Fruit fly (Drosophila melanogaster) whole organism, embryonic: Measurements from ENCODE around the gene CG44869.

Experiments
- Bgb ChIP-seq: fragments of 200-800 bp; sonication (Bioruptor generic); IDR thresholded peaks from 2 replicates; pipeline ENCODE4 v1.3.6; 2022; ENCODE audit warnings: missing biosample characterization, missing genetic modification characterization; ENCODE audit not compliant: partially characterized antibody
- C15 ChIP-seq: fragments of 200-800 bp; sonication (Bioruptor generic); IDR thresholded peaks from 3 replicates; pipeline ENCODE4 v1.3.6; 2022; ENCODE audit warnings: missing biosample characterization, missing genetic modification characterization
- CG11504 ChIP-seq: fragments of 200-800 bp; sonication (Bioruptor generic); optimal IDR thresholded peaks from 3 replicates; lab custom pipeline; 2019; ENCODE audit warnings: missing biosample characterization, mild to moderate bottlenecking, missing genetic modification characterization, moderate library complexity
- CG12104 ChIP-seq: fragments of 200-800 bp; sonication (Bioruptor generic); optimal IDR thresholded peaks from 3 replicates; lab custom pipeline; 2016; ENCODE audit warnings: missing biosample characterization, missing genetic modification characterization
- CG12942 ChIP-seq: fragments of 200-800 bp; sonication (Bioruptor generic); optimal IDR thresholded peaks from 3 replicates; lab custom pipeline; 2016; ENCODE audit warnings: missing biosample characterization, missing genetic modification characterization
- CG13296 ChIP-seq: fragments of 200-800 bp; sonication (Bioruptor generic); optimal IDR thresholded peaks from 3 replicates; lab custom pipeline; 2018; ENCODE audit warnings: missing biosample characterization, mild to moderate bottlenecking, missing genetic modification characterization
- CG13624 ChIP-seq: fragments of 200-800 bp; sonication (Bioruptor generic); optimal IDR thresholded peaks from 2 replicates; lab custom pipeline; 2016; ENCODE audit warnings: missing biosample characterization, missing genetic modification characterization
- CG1602 ChIP-seq: fragments of 200-800 bp; sonication (Bioruptor generic); optimal IDR thresholded peaks from 3 replicates; lab custom pipeline; 2016; ENCODE audit warnings: missing biosample characterization, missing genetic modification characterization
- CG18011 ChIP-seq: fragments of 200-800 bp; sonication (Bioruptor generic); optimal IDR thresholded peaks from 2 replicates; lab custom pipeline; 2017; ENCODE audit warnings: missing biosample characterization, missing genetic modification characterization, mild to moderate bottlenecking, moderate library complexity, missing genotype
- CG18764 ChIP-seq: fragments of 200-800 bp; sonication (Bioruptor generic); optimal IDR thresholded peaks from 3 replicates; lab custom pipeline; 2016; ENCODE audit warnings: missing biosample characterization, missing genetic modification characterization
- CG30431 ChIP-seq: fragments of 200-800 bp; sonication (Bioruptor generic); optimal IDR thresholded peaks from 2 replicates; lab custom pipeline; 2017; ENCODE audit warnings: missing biosample characterization, missing genetic modification characterization
- CG31441 ChIP-seq: fragments of 200-800 bp; sonication (Bioruptor generic); IDR thresholded peaks from 2 replicates; pipeline ENCODE4 v1.3.6; 2022; ENCODE audit warnings: missing biosample characterization, missing genetic modification characterization
- CG33557 ChIP-seq: fragments of 200-800 bp; sonication (Bioruptor generic); optimal IDR thresholded peaks from 2 replicates; lab custom pipeline; 2019; ENCODE audit warnings: missing biosample characterization, mild to moderate bottlenecking, missing genetic modification characterization, moderate library complexity
- CG34422 ChIP-seq: fragments of 200-800 bp; sonication (Bioruptor generic); IDR thresholded peaks from 3 replicates; pipeline ENCODE4 v1.3.6; 2022; ENCODE audit warnings: missing biosample characterization, missing genetic modification characterization
- CG5245 ChIP-seq: fragments of 200-800 bp; sonication (Bioruptor generic); optimal IDR thresholded peaks from 3 replicates; lab custom pipeline; 2016; ENCODE audit warnings: missing biosample characterization, missing genetic modification characterization
- CG6654 ChIP-seq: fragments of 200-800 bp; sonication (Bioruptor generic); optimal IDR thresholded peaks from 2 replicates; lab custom pipeline; 2017; ENCODE audit warnings: missing biosample characterization, mild to moderate bottlenecking, missing genetic modification characterization
- CG6765 ChIP-seq: fragments of 200-800 bp; sonication (Bioruptor generic); optimal IDR thresholded peaks from 3 replicates; lab custom pipeline; 2017; ENCODE audit warnings: missing biosample characterization, mild to moderate bottlenecking, missing genetic modification characterization
- CG7839 ChIP-seq: fragments of 200-800 bp; sonication (Bioruptor generic); optimal IDR thresholded peaks from 3 replicates; lab custom pipeline; 2018; ENCODE audit warnings: missing biosample characterization, mild to moderate bottlenecking, missing genetic modification characterization, moderate library complexity
- CG8924 ChIP-seq: fragments of 200-800 bp; optimal IDR thresholded peaks from 3 replicates; lab custom pipeline; 2019; ENCODE audit warnings: missing biosample characterization, mild to moderate bottlenecking, missing genetic modification characterization, moderate library complexity
- CG9797 ChIP-seq: fragments of 200-800 bp; sonication (Bioruptor generic); optimal IDR thresholded peaks from 3 replicates; lab custom pipeline; 2018; ENCODE audit warnings: missing biosample characterization, mild to moderate bottlenecking, missing genetic modification characterization
- Drgx ChIP-seq: fragments of 200-800 bp; sonication (Bioruptor generic); IDR thresholded peaks from 2 replicates; pipeline ENCODE4 v1.3.6; 2022; ENCODE audit warnings: missing biosample characterization, missing genetic modification characterization
- ERR ChIP-seq: fragments of 200-800 bp; sonication (Bioruptor generic); optimal IDR thresholded peaks from 2 replicates; lab custom pipeline; 2016; ENCODE audit warnings: missing biosample characterization, missing genetic modification characterization
- Eip74EF ChIP-seq, 2 experiments: fragments of 200-800 bp in 1 of 2; fragments of >200 bp in 1 of 2; sonication (Bioruptor generic) in 1 of 2; optimal IDR thresholded peaks; 2 replicates each; lab custom pipeline; 2017 to 2019; ENCODE audit warnings: missing biosample characterization in 2 of 2, missing genetic modification characterization in 2 of 2, mild to moderate bottlenecking in 1 of 2, moderate library complexity in 1 of 2
- Fer1 ChIP-seq: fragments of 200-800 bp; sonication (Bioruptor generic); optimal IDR thresholded peaks from 2 replicates; lab custom pipeline; 2017; ENCODE audit warnings: missing biosample characterization, mild to moderate bottlenecking, missing genetic modification characterization
- Hey ChIP-seq: fragments of 200-800 bp; sonication (Bioruptor generic); optimal IDR thresholded peaks from 3 replicates; lab custom pipeline; 2018; ENCODE audit warnings: missing biosample characterization, mild to moderate bottlenecking, missing genetic modification characterization
- Jarid2 ChIP-seq: fragments of 200-800 bp; sonication (Bioruptor generic); optimal IDR thresholded peaks from 3 replicates; lab custom pipeline; 2017; ENCODE audit warnings: mild to moderate bottlenecking, missing biosample characterization, missing genetic modification reagents, missing genetic modification characterization
- Sox102F ChIP-seq: fragments of 200-800 bp; sonication (Bioruptor generic); optimal IDR thresholded peaks from 2 replicates; lab custom pipeline; 2018; ENCODE audit warnings: missing biosample characterization, mild to moderate bottlenecking, missing genetic modification characterization, moderate library complexity
- Spps ChIP-seq: fragments of 200-800 bp; sonication (Bioruptor generic); optimal IDR thresholded peaks from 2 replicates; lab custom pipeline; 2018; ENCODE audit warnings: missing biosample characterization, mild to moderate bottlenecking, missing genetic modification characterization
- Sry-δ ChIP-seq: fragments of 200-800 bp; sonication (Bioruptor generic); optimal IDR thresholded peaks from 2 replicates; lab custom pipeline; 2016; ENCODE audit warnings: missing biosample characterization, missing genetic modification characterization
- Tbp ChIP-seq: fragments of >200 bp; optimal IDR thresholded peaks from 2 replicates; lab custom pipeline; 2018; ENCODE audit warnings: missing biosample characterization, missing genetic modification characterization
- ara ChIP-seq: fragments of 200-800 bp; sonication (Bioruptor generic); IDR thresholded peaks from 2 replicates; pipeline ENCODE4 v1.3.6; 2022; ENCODE audit warnings: missing biosample characterization, missing genetic modification characterization
- ato ChIP-seq: fragments of 200-800 bp; sonication (Bioruptor generic); IDR thresholded peaks from 2 replicates; pipeline ENCODE4 v1.3.6; 2022; ENCODE audit warnings: missing biosample characterization, missing genetic modification characterization; ENCODE audit not compliant: partially characterized antibody
- btn ChIP-seq: fragments of 200-800 bp; sonication (Bioruptor generic); optimal IDR thresholded peaks from 2 replicates; lab custom pipeline; 2016; ENCODE audit warnings: missing biosample characterization, missing genetic modification characterization
- dimm ChIP-seq: fragments of 200-800 bp; sonication (Bioruptor generic); IDR thresholded peaks from 2 replicates; pipeline ENCODE4 v1.3.6; 2022; ENCODE audit warnings: missing biosample characterization, missing genetic modification characterization
- gem ChIP-seq: fragments of 200-800 bp; sonication (Bioruptor generic); optimal IDR thresholded peaks from 2 replicates; lab custom pipeline; 2019; ENCODE audit warnings: missing biosample characterization, mild to moderate bottlenecking, missing genetic modification characterization, moderate library complexity
- gsb ChIP-seq: fragments of 200-800 bp; sonication (Bioruptor generic); IDR thresholded peaks from 2 replicates; pipeline ENCODE4 v1.3.6; 2022; ENCODE audit warnings: missing biosample characterization, missing genetic modification characterization
- h ChIP-seq: fragments of >200 bp; optimal IDR thresholded peaks from 2 replicates; lab custom pipeline; 2017
- jing ChIP-seq: fragments of 200-800 bp; sonication (Bioruptor generic); optimal IDR thresholded peaks from 2 replicates; lab custom pipeline; 2018; ENCODE audit warnings: missing biosample characterization, mild to moderate bottlenecking, missing genetic modification characterization
- kay ChIP-seq: fragments of 200-800 bp; sonication (Bioruptor generic); optimal IDR thresholded peaks from 2 replicates; lab custom pipeline; 2016; ENCODE audit warnings: missing biosample characterization, missing genetic modification characterization
- lab ChIP-seq: fragments of 200-800 bp; sonication (Bioruptor generic); optimal IDR thresholded peaks from 3 replicates; lab custom pipeline; 2017; ENCODE audit warnings: missing biosample characterization, missing genetic modification characterization, mild to moderate bottlenecking, moderate library complexity, missing genetic modification reagents
- odd ChIP-seq: fragments of 200-800 bp; sonication (Bioruptor generic); optimal IDR thresholded peaks from 2 replicates; lab custom pipeline; 2017; ENCODE audit warnings: missing biosample characterization, mild to moderate bottlenecking, missing genetic modification characterization
- p53 ChIP-seq: fragments of 200-800 bp; sonication (Bioruptor generic); optimal IDR thresholded peaks from 2 replicates; lab custom pipeline; 2016; ENCODE audit warnings: missing biosample characterization, missing genetic modification characterization
- pita ChIP-seq: fragments of 200-800 bp; sonication (Bioruptor generic); optimal IDR thresholded peaks from 2 replicates; lab custom pipeline; 2017; ENCODE audit warnings: missing biosample characterization, mild to moderate bottlenecking, missing genetic modification characterization
- scrt ChIP-seq: fragments of 200-800 bp; sonication (Bioruptor generic); optimal IDR thresholded peaks from 2 replicates; lab custom pipeline; 2018; ENCODE audit warnings: missing biosample characterization, mild to moderate bottlenecking, missing genetic modification characterization, moderate library complexity
- sens-2 ChIP-seq: fragments of 200-800 bp; sonication (Bioruptor generic); IDR thresholded peaks from 2 replicates; pipeline ENCODE4 v1.3.6; 2022; ENCODE audit warnings: missing biosample characterization, missing genetic modification characterization
- seq ChIP-seq: fragments of 200-800 bp; sonication (Bioruptor generic); IDR thresholded peaks from 2 replicates; pipeline ENCODE4 v1.3.6; 2022; ENCODE audit warnings: missing biosample characterization, missing genetic modification characterization
- shn ChIP-seq: fragments of 200-800 bp; sonication (Bioruptor generic); optimal IDR thresholded peaks from 3 replicates; lab custom pipeline; 2016; ENCODE audit warnings: missing biosample characterization, missing genetic modification characterization
- tll ChIP-seq, 2 experiments: fragments of 200-800 bp in 1 of 2; fragments of >200 bp in 1 of 2; sonication (Bioruptor generic) in 1 of 2; optimal IDR thresholded peaks; 2 replicates each; lab custom pipeline; 2017 to 2019; ENCODE audit warnings: missing biosample characterization in 2 of 2, missing genetic modification characterization in 2 of 2, mild to moderate bottlenecking in 1 of 2, moderate library complexity in 1 of 2
- vfl ChIP-seq: fragments of 200-800 bp; sonication (Bioruptor generic); optimal IDR thresholded peaks from 2 replicates; lab custom pipeline; 2016; ENCODE audit warnings: missing biosample characterization, missing genetic modification characterization
- vvl ChIP-seq: fragments of 200-800 bp; sonication (Bioruptor generic); IDR thresholded peaks from 2 replicates; pipeline ENCODE4 v1.3.6; 2022; ENCODE audit warnings: missing biosample characterization, missing genetic modification characterization
- zen2 ChIP-seq: fragments of 200-800 bp; sonication (Bioruptor generic); IDR thresholded peaks from 3 replicates; pipeline ENCODE4 v1.3.6; 2022; ENCODE audit warnings: missing biosample characterization, missing genetic modification characterization; ENCODE audit not compliant: partially characterized antibody
- zfh1 ChIP-seq: fragments of 200-800 bp; sonication (Bioruptor generic); IDR thresholded peaks from 3 replicates; pipeline ENCODE4 v1.3.6; 2022; ENCODE audit warnings: missing biosample characterization, missing genetic modification characterization

Gene CG44869

dm6 chr2L:15465121-15465520 is 47.0 kb upstream of the CG44869 start (continued):
- TF ChIP-seq ara (GFP tag; lab: Robert Waterston, UW) (no peak), seq (GFP tag; lab: Robert Waterston, UW) (no peak), odd (GFP tag; lab: Kevin White, UChicago) (no peak), CG5245 (GFP tag; lab: Kevin White, UChicago) (no peak), lab (GFP tag; lab: Kevin White, UChicago) (no peak), CG18011 (GFP tag; lab: Kevin White, UChicago) (no peak), CG12942 (no peak), CG33557 (GFP tag; lab: Kevin White, UChicago) (no peak), CG8924 (peak; percentile 11), vfl (no peak), gem (tag; lab: Kevin White, UChicago) (peak; percentile 56), Bgb (GFP tag; lab: Robert Waterston, UW) (no peak), vvl (GFP tag; lab: Robert Waterston, UW) (no peak), CG11504 (tag; lab: Kevin White, UChicago) (peak; percentile 35), gsb (GFP tag; lab: Robert Waterston, UW) (no peak), p53 (no peak), Sry-δ (GFP tag; lab: Kevin White, UChicago) (no peak), ERR (GFP tag; lab: Kevin White, UChicago) (no peak), h (lab: Kevin White, UChicago) (no peak), Fer1 (GFP tag; lab: Kevin White, UChicago) (no peak), C15 (no peak), CG13624 (no peak), CG6765 (GFP tag; lab: Kevin White, UChicago) (no peak), Spps (tag; lab: Kevin White, UChicago) (peak; percentile 50), CG12104 (GFP tag; lab: Kevin White, UChicago) (no peak), sens-2 (no peak), tll (GFP tag; optimal IDR thresholded peaks at IDR 0.05; lab: Kevin White, UChicago) (no peak), kay (no peak), btn (GFP tag; lab: Kevin White, UChicago) (no peak), jing (GFP tag; lab: Kevin White, UChicago) (no peak), Jarid2 (GFP tag; lab: Kevin White, UChicago) (no peak), shn (GFP tag; lab: Kevin White, UChicago) (no peak), CG7839 (peak; percentile 36), Eip74EF (GFP tag; optimal IDR thresholded peaks at IDR 0.05; lab: Kevin White, UChicago) (no peak), CG13296 (GFP tag; lab: Kevin White, UChicago) (no peak), dimm (GFP tag; lab: Robert Waterston, UW) (no peak), Drgx (GFP tag; lab: Robert Waterston, UW) (no peak), Tbp (no peak), zen2 (GFP tag; lab: Robert Waterston, UW) (no peak), Hey (no peak), CG6654 (no peak), Sox102F (GFP tag; lab: Kevin White, UChicago) (peak; percentile 36), CG9797 (GFP tag; lab: Kevin White, UChicago) (no peak), pita (GFP tag; lab: Kevin White, UChicago) (no peak), CG18764 (no peak), zfh1 (no peak), CG1602 (no peak), CG34422 (GFP tag; lab: Robert Waterston, UW) (no peak), ato (GFP tag; lab: Robert Waterston, UW) (no peak), CG30431 (no peak), CG31441 (GFP tag; lab: Robert Waterston, UW) (no peak), scrt (GFP tag; lab: Kevin White, UChicago) (no peak)
